Fruit fly (Drosophila melanogaster) whole organism, embryonic: ENCODE results near the gene CG9205.

Experiments used
- Asciz ChIP-seq: fragments of 200-800 bp; sonication (Bioruptor generic); optimal IDR thresholded peaks from 2 replicates; lab custom pipeline; 2017; ENCODE audit warnings: missing biosample characterization, mild to moderate bottlenecking, missing genetic modification characterization, missing genetic modification reagents
- BtbVII ChIP-seq: fragments of 200-800 bp; sonication (Bioruptor generic); optimal IDR thresholded peaks from 3 replicates; lab custom pipeline; 2017; ENCODE audit warnings: missing biosample characterization, mild to moderate bottlenecking, missing genetic modification characterization
- C15 ChIP-seq: fragments of 200-800 bp; sonication (Bioruptor generic); IDR thresholded peaks from 3 replicates; pipeline ENCODE4 v1.3.6; 2022; ENCODE audit warnings: missing biosample characterization, missing genetic modification characterization
- CG10959 ChIP-seq: fragments of 200-800 bp; sonication (Bioruptor generic); IDR thresholded peaks from 2 replicates; pipeline ENCODE4 v1.3.6; 2022; ENCODE audit warnings: missing biosample characterization, missing genetic modification characterization
- CG11093 ChIP-seq: fragments of 200-800 bp; sonication (Bioruptor generic); IDR thresholded peaks from 3 replicates; pipeline ENCODE4 v1.3.6; 2022; ENCODE audit warnings: missing biosample characterization, missing genetic modification characterization
- CG11398 ChIP-seq: fragments of 200-800 bp; sonication (Bioruptor generic); optimal IDR thresholded peaks from 2 replicates; lab custom pipeline; 2016; ENCODE audit warnings: missing biosample characterization, missing genetic modification characterization
- CG11560 ChIP-seq: fragments of 200-800 bp; sonication (Bioruptor generic); IDR thresholded peaks from 3 replicates; pipeline ENCODE4 v1.3.6; 2022; ENCODE audit warnings: missing biosample characterization, missing genetic modification characterization
- CG12155 ChIP-seq: fragments of 200-800 bp; sonication (Bioruptor generic); optimal IDR thresholded peaks from 3 replicates; lab custom pipeline; 2016; ENCODE audit warnings: missing biosample characterization, missing genetic modification characterization
- CG1529 ChIP-seq: fragments of 200-800 bp; sonication (Bioruptor generic); optimal IDR thresholded peaks from 3 replicates; lab custom pipeline; 2018; ENCODE audit warnings: missing biosample characterization, missing genetic modification characterization
- CG17186 ChIP-seq: fragments of 200-800 bp; sonication (Bioruptor generic); optimal IDR thresholded peaks from 3 replicates; lab custom pipeline; 2017; ENCODE audit warnings: missing biosample characterization, missing genetic modification reagents, missing genetic modification characterization
- CG17359 ChIP-seq: fragments of 200-800 bp; sonication (Bioruptor generic); optimal IDR thresholded peaks from 3 replicates; lab custom pipeline; 2018; ENCODE audit warnings: missing biosample characterization, mild to moderate bottlenecking, missing genetic modification characterization, moderate library complexity
- CG17829 ChIP-seq: fragments of 200-800 bp; optimal IDR thresholded peaks from 2 replicates; lab custom pipeline; 2019; ENCODE audit warnings: missing biosample characterization, mild to moderate bottlenecking, missing genetic modification characterization, moderate library complexity
- CG2120 ChIP-seq: fragments of 200-800 bp; sonication (Bioruptor generic); optimal IDR thresholded peaks from 3 replicates; lab custom pipeline; 2016; ENCODE audit warnings: missing biosample characterization, missing genetic modification characterization
- CG30403 ChIP-seq: fragments of 200-800 bp; sonication (Bioruptor generic); optimal IDR thresholded peaks from 3 replicates; lab custom pipeline; 2016; ENCODE audit warnings: missing biosample characterization, missing genetic modification characterization
- CG43689 ChIP-seq: fragments of 200-800 bp; sonication (Bioruptor generic); IDR thresholded peaks from 2 replicates; pipeline ENCODE4 v1.3.6; 2022; ENCODE audit warnings: missing biosample characterization, missing genetic modification characterization
- CG5245 ChIP-seq: fragments of 200-800 bp; sonication (Bioruptor generic); optimal IDR thresholded peaks from 3 replicates; lab custom pipeline; 2016; ENCODE audit warnings: missing biosample characterization, missing genetic modification characterization
- CG6791 ChIP-seq: fragments of 200-800 bp; sonication (Bioruptor generic); IDR thresholded peaks from 3 replicates; pipeline ENCODE4 v1.3.6; 2022; ENCODE audit warnings: missing biosample characterization, missing genetic modification characterization; ENCODE audit not compliant: partially characterized antibody
- CG7357 ChIP-seq: fragments of 200-800 bp; sonication (Bioruptor generic); IDR thresholded peaks from 3 replicates; pipeline ENCODE4 v1.3.6; 2022; ENCODE audit warnings: missing biosample characterization, missing genetic modification characterization
- CG7987 ChIP-seq: fragments of 200-800 bp; sonication (Bioruptor generic); optimal IDR thresholded peaks from 2 replicates; lab custom pipeline; 2018; ENCODE audit warnings: missing biosample characterization, mild to moderate bottlenecking, missing genetic modification characterization, moderate library complexity
- CG8924 ChIP-seq: fragments of 200-800 bp; optimal IDR thresholded peaks from 3 replicates; lab custom pipeline; 2019; ENCODE audit warnings: missing biosample characterization, mild to moderate bottlenecking, missing genetic modification characterization, moderate library complexity
- CG9437 ChIP-seq: fragments of 200-800 bp; sonication (Bioruptor generic); optimal IDR thresholded peaks from 2 replicates; lab custom pipeline; 2018; ENCODE audit warnings: missing biosample characterization, mild to moderate bottlenecking, missing genetic modification characterization
- CG9609 ChIP-seq: fragments of 200-800 bp; sonication (Bioruptor generic); optimal IDR thresholded peaks from 3 replicates; lab custom pipeline; 2016; ENCODE audit warnings: missing biosample characterization, missing genetic modification characterization
- Dip2 ChIP-seq: fragments of 200-800 bp; sonication (Bioruptor generic); IDR thresholded peaks from 2 replicates; pipeline ENCODE4 v1.3.6; 2022; ENCODE audit warnings: missing biosample characterization, missing genetic modification characterization
- Dref ChIP-seq: fragments of 200-800 bp; sonication (Bioruptor generic); IDR thresholded peaks from 2 replicates; pipeline ENCODE4 v1.3.6; 2022; ENCODE audit warnings: missing biosample characterization, missing genetic modification characterization
- E2f1 ChIP-seq: fragments of 200-800 bp; sonication (Bioruptor generic); IDR thresholded peaks from 2 replicates; pipeline ENCODE4 v1.3.6; 2022; ENCODE audit warnings: missing biosample characterization, missing genetic modification characterization
- Jarid2 ChIP-seq: fragments of 200-800 bp; sonication (Bioruptor generic); optimal IDR thresholded peaks from 3 replicates; lab custom pipeline; 2017; ENCODE audit warnings: mild to moderate bottlenecking, missing biosample characterization, missing genetic modification reagents, missing genetic modification characterization
- Max ChIP-seq: fragments of 200-800 bp; sonication (Bioruptor generic); optimal IDR thresholded peaks from 2 replicates; lab custom pipeline; 2016; ENCODE audit warnings: missing biosample characterization, mild to moderate bottlenecking, missing genetic modification characterization
- Neu2 ChIP-seq: fragments of 200-800 bp; sonication (Bioruptor generic); optimal IDR thresholded peaks from 3 replicates; lab custom pipeline; 2016; ENCODE audit warnings: missing biosample characterization, missing genetic modification characterization, borderline replicate concordance
- Pdp1 ChIP-seq, 2 experiments: fragments of 200-800 bp; sonication (Bioruptor generic); optimal IDR thresholded peaks; 3 replicates each; lab custom pipeline; 2016; ENCODE audit warnings: missing biosample characterization in 2 of 2, missing genetic modification characterization in 2 of 2, mild to moderate bottlenecking in 1 of 2, moderate library complexity in 1 of 2
- Rfx ChIP-seq: fragments of 200-800 bp; sonication (Bioruptor generic); IDR thresholded peaks from 2 replicates; pipeline ENCODE4 v1.3.6; 2022; ENCODE audit warnings: missing biosample characterization, missing genetic modification characterization
- Six4 ChIP-seq: fragments of 200-800 bp; sonication (Bioruptor generic); optimal IDR thresholded peaks from 2 replicates; lab custom pipeline; 2016; ENCODE audit warnings: missing biosample characterization, missing genetic modification characterization
- Trl ChIP-seq, 3 experiments: fragments of >200 bp in 2 of 3; fragments of 200-800 bp in 1 of 3; sonication (Bioruptor generic) in 1 of 3; optimal IDR thresholded peaks; 2 replicates in 1 of 3; 3 replicates in 2 of 3; lab custom pipeline; 2016 to 2017; ENCODE audit warnings: missing biosample characterization in 1 of 3, missing genetic modification characterization in 1 of 3
- cg ChIP-seq: fragments of 200-800 bp; sonication (Bioruptor generic); optimal IDR thresholded peaks from 3 replicates; lab custom pipeline; 2019; ENCODE audit warnings: missing biosample characterization, mild to moderate bottlenecking, missing genetic modification characterization, moderate library complexity
- corto ChIP-seq: fragments of 200-800 bp; sonication (Bioruptor generic); optimal IDR thresholded peaks from 2 replicates; lab custom pipeline; 2016; ENCODE audit warnings: missing biosample characterization, mild to moderate bottlenecking, missing genetic modification characterization, moderate library complexity
- dysf ChIP-seq: fragments of 200-800 bp; sonication (Bioruptor generic); IDR thresholded peaks from 3 replicates; pipeline ENCODE4 v1.3.6; 2022; ENCODE audit warnings: missing biosample characterization, missing genetic modification characterization
- eyg ChIP-seq: fragments of 200-800 bp; sonication (Bioruptor generic); optimal IDR thresholded peaks from 3 replicates; lab custom pipeline; 2016; ENCODE audit warnings: missing biosample characterization, missing genetic modification characterization
- gfzf ChIP-seq: fragments of 200-800 bp; sonication (Bioruptor generic); optimal IDR thresholded peaks from 2 replicates; lab custom pipeline; 2016; ENCODE audit warnings: missing biosample characterization, mild to moderate bottlenecking, missing genetic modification characterization, moderate library complexity
- lbe ChIP-seq: fragments of 200-800 bp; sonication (Bioruptor generic); optimal IDR thresholded peaks from 2 replicates; lab custom pipeline; 2016; ENCODE audit warnings: missing biosample characterization, mild to moderate bottlenecking, missing genetic modification characterization
- lmd ChIP-seq: fragments of 200-800 bp; sonication (Bioruptor generic); IDR thresholded peaks from 2 replicates; pipeline ENCODE4 v1.3.6; 2022; ENCODE audit warnings: missing biosample characterization, missing genetic modification characterization
- lov ChIP-seq, 2 experiments: fragments of 200-800 bp in 1 of 2; fragments of >200 bp in 1 of 2; sonication (Bioruptor generic) in 1 of 2; IDR thresholded peaks in 1 of 2; optimal IDR thresholded peaks in 1 of 2; 2 replicates in 1 of 2; 3 replicates in 1 of 2; pipeline versions ENCODE4 v1.3.6 to Lab custom; 2017 to 2022; ENCODE audit warnings: missing biosample characterization in 1 of 2, missing genetic modification characterization in 1 of 2
- mld ChIP-seq: fragments of 200-800 bp; sonication (Bioruptor generic); IDR thresholded peaks from 3 replicates; pipeline ENCODE4 v1.3.6; 2022; ENCODE audit warnings: missing biosample characterization, missing genetic modification characterization; ENCODE audit not compliant: partially characterized antibody
- org-1 ChIP-seq: fragments of 200-800 bp; sonication (Bioruptor generic); optimal IDR thresholded peaks from 2 replicates; lab custom pipeline; 2017; ENCODE audit warnings: missing biosample characterization, missing genetic modification characterization
- p53 ChIP-seq: fragments of 200-800 bp; sonication (Bioruptor generic); optimal IDR thresholded peaks from 2 replicates; lab custom pipeline; 2016; ENCODE audit warnings: missing biosample characterization, missing genetic modification characterization
- repo ChIP-seq: fragments of 200-800 bp; sonication (Bioruptor generic); optimal IDR thresholded peaks from 2 replicates; lab custom pipeline; 2016; ENCODE audit warnings: missing biosample characterization, missing genetic modification characterization
- scrt ChIP-seq: fragments of 200-800 bp; sonication (Bioruptor generic); optimal IDR thresholded peaks from 2 replicates; lab custom pipeline; 2018; ENCODE audit warnings: missing biosample characterization, mild to moderate bottlenecking, missing genetic modification characterization, moderate library complexity
- sens ChIP-seq: fragments of 200-800 bp; sonication (Bioruptor generic); peaks from one replicate; lab custom pipeline; 2016; ENCODE audit warnings: missing biosample characterization, missing genetic modification characterization
- shn ChIP-seq: fragments of 200-800 bp; sonication (Bioruptor generic); optimal IDR thresholded peaks from 3 replicates; lab custom pipeline; 2016; ENCODE audit warnings: missing biosample characterization, missing genetic modification characterization
- tap ChIP-seq: fragments of 200-800 bp; optimal IDR thresholded peaks from 3 replicates; lab custom pipeline; 2019; ENCODE audit warnings: missing biosample characterization, mild to moderate bottlenecking, missing genetic modification characterization, moderate library complexity
- tll ChIP-seq, 2 experiments: fragments of 200-800 bp in 1 of 2; fragments of >200 bp in 1 of 2; sonication (Bioruptor generic) in 1 of 2; optimal IDR thresholded peaks; 2 replicates each; lab custom pipeline; 2017 to 2019; ENCODE audit warnings: missing biosample characterization in 2 of 2, missing genetic modification characterization in 2 of 2, mild to moderate bottlenecking in 1 of 2, moderate library complexity in 1 of 2
- wek ChIP-seq: fragments of 200-800 bp; sonication (Bioruptor generic); optimal IDR thresholded peaks from 3 replicates; lab custom pipeline; 2018; ENCODE audit warnings: missing biosample characterization, mild to moderate bottlenecking, missing genetic modification characterization, moderate library complexity

The CG9205 gene

dm6 chr3L:1034887-1035260 is 377 bp downstream of the CG9205 start (continued):
- peak; percentile 61 for TF ChIP-seq BtbVII (GFP tag; lab: Kevin White, UChicago)
- no peak for TF ChIP-seq Trl (optimal IDR thresholded peaks at IDR 0.05; lab: Kevin White, UChicago)
- TF ChIP-seq Trl (GFP tag; optimal IDR thresholded peaks at IDR 0.05; lab: Kevin White, UChicago): no peak
- TF ChIP-seq org-1 (GFP tag; lab: Kevin White, UChicago): no peak
- no peak for TF ChIP-seq Pdp1 (GFP tag; optimal IDR thresholded peaks at IDR 0.05; lab: Kevin White, UChicago)
- peak; percentile 15 for TF ChIP-seq Asciz
- no peak for TF ChIP-seq CG11093 (GFP tag; lab: Robert Waterston, UW)
- peak; percentile 20 for TF ChIP-seq CG30403 (GFP tag; lab: Kevin White, UChicago)
- TF ChIP-seq CG8924 (tag; lab: Kevin White, UChicago): peak; percentile 91
- no peak for TF ChIP-seq repo (GFP tag; lab: Kevin White, UChicago)
- no peak for TF ChIP-seq CG7357 (GFP tag; lab: Robert Waterston, UW)
- TF ChIP-seq corto (GFP tag; lab: Kevin White, UChicago): no peak
- peak; percentile 11 for TF ChIP-seq CG9437 (GFP tag; lab: Kevin White, UChicago)
- no peak for TF ChIP-seq CG11398 (GFP tag; lab: Kevin White, UChicago)
- TF ChIP-seq lmd (GFP tag; lab: Robert Waterston, UW): peak; percentile 55; the same call in 1 of the 2 replicates
- no peak for TF ChIP-seq Neu2 (GFP tag; lab: Kevin White, UChicago)
- TF ChIP-seq cg (GFP tag; lab: Kevin White, UChicago): no peak
- TF ChIP-seq p53 (GFP tag; lab: Kevin White, UChicago): peak; percentile 37
- peak; percentile 27 for TF ChIP-seq tap (tag; lab: Kevin White, UChicago)
- TF ChIP-seq eyg: no peak
- no peak for TF ChIP-seq shn (GFP tag; lab: Kevin White, UChicago)
- TF ChIP-seq CG11560 (tag; lab: Robert Waterston, UW): no peak; the same call in 2 of the 3 replicates
- no peak for TF ChIP-seq CG12155
- no peak for TF ChIP-seq CG2120 (GFP tag; lab: Kevin White, UChicago)
- 0 out of 3 replicates have a peak, but pooled peaks have one; percentile 23 for TF ChIP-seq C15 (GFP tag; lab: Robert Waterston, UW)
- TF ChIP-seq CG10959 (GFP tag; lab: Robert Waterston, UW): no peak
- TF ChIP-seq CG17359 (tag; lab: Kevin White, UChicago): peak; percentile 40
- TF ChIP-seq Rfx (GFP tag; lab: Robert Waterston, UW): peak; percentile 87
- peak; percentile 81 for TF ChIP-seq CG6791 (GFP tag; lab: Robert Waterston, UW)
- peak; percentile 73 for TF ChIP-seq gfzf (GFP tag; lab: Kevin White, UChicago)
- no peak for TF ChIP-seq Max
- no peak for TF ChIP-seq wek
- TF ChIP-seq mld (GFP tag; lab: Robert Waterston, UW): peak; percentile 72
- peak; percentile 11 for TF ChIP-seq scrt (GFP tag; lab: Kevin White, UChicago)
- peak; percentile 3 for TF ChIP-seq CG17186 (GFP tag; lab: Kevin White, UChicago)
- no peak for TF ChIP-seq CG9609 (GFP tag; lab: Kevin White, UChicago)
- peak; percentile 65 for TF ChIP-seq sens (GFP tag; lab: Kevin White, UChicago)
- no peak for TF ChIP-seq CG43689 (GFP tag; lab: Robert Waterston, UW)
- TF ChIP-seq Dip2 (GFP tag; lab: Robert Waterston, UW): no peak
- TF ChIP-seq CG1529 (GFP tag; lab: Kevin White, UChicago): no peak
- TF ChIP-seq E2f1 (GFP tag; lab: Robert Waterston, UW): peak; percentile 36; the same call in 1 of the 2 replicates
- TF ChIP-seq Jarid2: no peak
- peak; percentile 21 for TF ChIP-seq CG7987
- peak; percentile 46 for TF ChIP-seq CG17829
- TF ChIP-seq dysf (GFP tag; lab: Robert Waterston, UW): peak; percentile 53; the same call in 1 of the 3 replicates
- TF ChIP-seq lbe: peak; percentile 5
- no peak for TF ChIP-seq Six4 (GFP tag; lab: Kevin White, UChicago)
- TF ChIP-seq tll (GFP tag; optimal IDR thresholded peaks at IDR 0.05; lab: Kevin White, UChicago): no peak
- no peak for TF ChIP-seq lov (optimal IDR thresholded peaks at IDR 0.05; lab: Kevin White, UChicago)
- TF ChIP-seq lov (GFP tag; IDR thresholded peaks at IDR 0.05; lab: Robert Waterston, UW): no peak
- no peak for TF ChIP-seq CG5245
- peak; percentile 88 for TF ChIP-seq Dref
